Fruit fly (Drosophila melanogaster) whole organism: Measurements from ENCODE around the gene orion.

Experiments used
- CG8478 ChIP-seq: fragments of >200 bp; optimal IDR thresholded peaks from 2 replicates; lab custom pipeline; 2018; ENCODE audit warnings: inconsistent platforms
- Dll ChIP-seq: fragments of >200 bp; optimal IDR thresholded peaks from 2 replicates; lab custom pipeline; 2017
- EcR ChIP-seq, 2 experiments: fragments of >200 bp; optimal IDR thresholded peaks; 2 replicates each; lab custom pipeline; 2017; ENCODE audit warnings: missing biosample characterization in 2 of 2, missing genetic modification characterization in 2 of 2, missing genetic modification reagents in 2 of 2
- pan ChIP-seq: fragments of >200 bp; optimal IDR thresholded peaks from 2 replicates; lab custom pipeline; 2017
- psq ChIP-seq: fragments of >200 bp; optimal IDR thresholded peaks from 2 replicates; lab custom pipeline; 2017
- usp ChIP-seq: fragments of >200 bp; optimal IDR thresholded peaks from 2 replicates; lab custom pipeline; 2017; ENCODE audit warnings: missing biosample characterization, missing genetic modification characterization, mixed read lengths

orion gene

dm6 chrX:7923063-7923462 is 23.6 kb downstream of the orion start:
- TF ChIP-seq usp (GFP tag; lab: Kevin White, UChicago) (no peak), pan (lab: Kevin White, UChicago) (no peak), psq (lab: Kevin White, UChicago) (no peak), EcR (GFP tag; optimal IDR thresholded peaks at IDR 0.05; lab: Kevin White, UChicago) (no peak), CG8478 (lab: Kevin White, UChicago) (no peak), Dll (no peak)

dm6 chrX:7920081-7920688 is 26.5 kb downstream of the orion start, which contains the start of the genes hdm and Ykt6:
TSS of gene hdm (minus strand) at chrX:7920131.
TSS of gene Ykt6 (plus strand) at chrX:7920409.
- no peak for TF ChIP-seq CG8478 (lab: Kevin White, UChicago)
- TF ChIP-seq Dll = no peak
- no peak for TF ChIP-seq EcR (GFP tag; optimal IDR thresholded peaks at IDR 0.05; lab: Kevin White, UChicago)
- no peak for TF ChIP-seq pan (lab: Kevin White, UChicago)
- TF ChIP-seq psq (lab: Kevin White, UChicago) = no peak
- no peak for TF ChIP-seq usp (GFP tag; lab: Kevin White, UChicago)

- no peak for TF ChIP-seq EcR (GFP tag; optimal IDR thresholded peaks at IDR 0.05; lab: Kevin White, UChicago)
- no peak for TF ChIP-seq Dll
- no peak for TF ChIP-seq psq (lab: Kevin White, UChicago)
- no peak for TF ChIP-seq pan (lab: Kevin White, UChicago)
- no peak for TF ChIP-seq usp (GFP tag; lab: Kevin White, UChicago)
- no peak for TF ChIP-seq CG8478 (lab: Kevin White, UChicago)
Measured at dm6 chrX:7911983-7912630, 34.6 kb downstream of the orion start, which contains the start of gene snz. TSS of gene snz (plus strand) at chrX:7912089.

- TF ChIP-seq CG8478 (lab: Kevin White, UChicago) (no peak), pan (lab: Kevin White, UChicago) (no peak), usp (GFP tag; lab: Kevin White, UChicago) (no peak), psq (lab: Kevin White, UChicago) (no peak), Dll (no peak), EcR (GFP tag; optimal IDR thresholded peaks at IDR 0.05; lab: Kevin White, UChicago) (no peak)
Measured at dm6 chrX:7909482-7909881, 37.2 kb downstream of the orion start.

dm6 chrX:7909069-7909389 is 37.7 kb downstream of the orion start:
- TF ChIP-seq Dll (no peak), pan (lab: Kevin White, UChicago) (no peak), psq (lab: Kevin White, UChicago) (no peak), usp (GFP tag; lab: Kevin White, UChicago) (no peak), EcR (GFP tag; optimal IDR thresholded peaks at IDR 0.05; lab: Kevin White, UChicago) (no peak), CG8478 (lab: Kevin White, UChicago) (no peak)

dm6 chrX:7908239-7909068 is 38.3 kb downstream of the orion start, which contains the start of the genes dpr14 and spidey:
TSS of gene dpr14 (minus strand) at chrX:7908286.
TSS of gene spidey (plus strand) at chrX:7908931.
- TF ChIP-seq Dll = no peak
- TF ChIP-seq CG8478 (lab: Kevin White, UChicago) = no peak
- TF ChIP-seq usp (GFP tag; lab: Kevin White, UChicago) = no peak
- no peak for TF ChIP-seq pan (lab: Kevin White, UChicago)
- no peak for TF ChIP-seq psq (lab: Kevin White, UChicago)

- no peak for TF ChIP-seq pan (lab: Kevin White, UChicago)
- no peak for TF ChIP-seq CG8478 (lab: Kevin White, UChicago)
- no peak for TF ChIP-seq usp (GFP tag; lab: Kevin White, UChicago)
- TF ChIP-seq Dll = no peak
- no peak for TF ChIP-seq EcR (GFP tag; optimal IDR thresholded peaks at IDR 0.05; lab: Kevin White, UChicago)
- no peak for TF ChIP-seq psq (lab: Kevin White, UChicago)
Measured at dm6 chrX:7901153-7902038, 45.3 kb downstream of the orion start, which contains the start of the genes RpS6 and bys. TSS of gene RpS6 (minus strand) at chrX:7901331. TSS of gene bys (plus strand) at chrX:7901880.

- TF ChIP-seq pan (lab: Kevin White, UChicago) = no peak
- TF ChIP-seq psq (lab: Kevin White, UChicago) = no peak
- no peak for TF ChIP-seq EcR (GFP tag; optimal IDR thresholded peaks at IDR 0.05; lab: Kevin White, UChicago)
- no peak for TF ChIP-seq CG8478 (lab: Kevin White, UChicago)
- TF ChIP-seq usp (GFP tag; lab: Kevin White, UChicago) = no peak
Measured at dm6 chrX:7900659-7901058, 46.0 kb downstream of the orion start.

dm6 chrX:7893411-7894122 is 53.1 kb downstream of the orion start, which contains the start of the genes CG45089, ND-MNLL and p115:
TSS of gene CG45089 (minus strand) at chrX:7893798.
TSS of gene ND-MNLL (minus strand) at chrX:7893798.
TSS of gene p115 (plus strand) at chrX:7894031.
- TF ChIP-seq pan (lab: Kevin White, UChicago) (no peak), Dll (no peak), psq (lab: Kevin White, UChicago) (no peak), CG8478 (lab: Kevin White, UChicago) (no peak), EcR (GFP tag; optimal IDR thresholded peaks at IDR 0.05; lab: Kevin White, UChicago) (no peak), usp (GFP tag; lab: Kevin White, UChicago) (no peak)

- TF ChIP-seq pan (lab: Kevin White, UChicago) = no peak
- no peak for TF ChIP-seq usp (GFP tag; lab: Kevin White, UChicago)
- no peak for TF ChIP-seq Dll
- no peak for TF ChIP-seq EcR (GFP tag; optimal IDR thresholded peaks at IDR 0.05; lab: Kevin White, UChicago)
- TF ChIP-seq CG8478 (lab: Kevin White, UChicago) = no peak
- TF ChIP-seq psq (lab: Kevin White, UChicago) = no peak
Measured at dm6 chrX:7892539-7892899, 54.2 kb downstream of the orion start.
